Worm (Caenorhabditis elegans) whole organism, L2 larva: Measurements from ENCODE around the gene W07G4.8.

Experiments
- C34F6.9 ChIP-seq: fragments of 150-350 bp; optimal IDR thresholded peaks from 2 replicates; lab custom pipeline; 2014; ENCODE audit warnings: missing biosample characterization, missing genetic modification characterization
- F13H6.1 ChIP-seq: sonication (generic microtip); optimal IDR thresholded peaks from 2 replicates; lab custom pipeline; 2016; ENCODE audit warnings: missing genetic modification characterization, missing compliant biosample characterization
- R02D3.7 ChIP-seq: fragments of 150-350 bp; optimal IDR thresholded peaks from 2 replicates; lab custom pipeline; 2014; ENCODE audit warnings: missing biosample characterization, missing genetic modification characterization
- Y55F3AM.14 ChIP-seq: fragments of 200-800 bp; sonication (Bioruptor generic); optimal IDR thresholded peaks from 2 replicates; lab custom pipeline; 2018; ENCODE audit warnings: mild to moderate bottlenecking, missing genetic modification characterization, missing compliant biosample characterization
- ZK546.5 ChIP-seq: sonication (generic microtip); optimal IDR thresholded peaks from 2 replicates; lab custom pipeline; 2017; ENCODE audit warnings: missing biosample characterization, missing genetic modification characterization
- ama-1 ChIP-seq: fragments of 150-350 bp; optimal IDR thresholded peaks from 2 replicates; lab custom pipeline; 2018; ENCODE audit warnings: inconsistent platforms
- blmp-1 ChIP-seq: sonication (generic microtip); optimal IDR thresholded peaks from 2 replicates; lab custom pipeline; 2017; ENCODE audit warnings: missing genetic modification characterization, mild to moderate bottlenecking, missing compliant biosample characterization, antibody characterized with exemption, moderate library complexity; ENCODE audit not compliant: insufficient read depth
- ceh-16 ChIP-seq: fragments of 150-350 bp; optimal IDR thresholded peaks from 2 replicates; lab custom pipeline; 2014; ENCODE audit warnings: missing biosample characterization, missing genetic modification characterization
- ceh-82 ChIP-seq: fragments of 150-350 bp; optimal IDR thresholded peaks from 2 replicates; lab custom pipeline; 2014; ENCODE audit warnings: missing biosample characterization, missing genetic modification characterization
- crh-2 ChIP-seq: sonication (generic microtip); optimal IDR thresholded peaks from 2 replicates; lab custom pipeline; 2017; ENCODE audit warnings: missing biosample characterization, missing genetic modification characterization
- dmd-4 ChIP-seq: sonication (generic microtip); optimal IDR thresholded peaks from 2 replicates; lab custom pipeline; 2017; ENCODE audit warnings: missing biosample characterization, missing genetic modification characterization
- egl-27 ChIP-seq: sonication (generic microtip); optimal IDR thresholded peaks from 3 replicates; lab custom pipeline; 2017; ENCODE audit warnings: missing biosample characterization, missing genetic modification reagents, missing genetic modification characterization
- elt-1 ChIP-seq: fragments of 150-350 bp; optimal IDR thresholded peaks from 2 replicates; lab custom pipeline; 2014; ENCODE audit warnings: missing biosample characterization, missing genetic modification characterization
- fos-1 ChIP-seq: fragments of 150-350 bp; optimal IDR thresholded peaks from 2 replicates; lab custom pipeline; 2014; ENCODE audit warnings: missing biosample characterization, missing genetic modification characterization
- gmeb-1 ChIP-seq: fragments of 150-350 bp; optimal IDR thresholded peaks from 2 replicates; lab custom pipeline; 2014; ENCODE audit warnings: missing biosample characterization, missing genetic modification characterization
- lin-11 ChIP-seq: fragments of 150-350 bp; sonication (generic microtip); optimal IDR thresholded peaks from 2 replicates; lab custom pipeline; 2014; ENCODE audit warnings: missing biosample characterization, missing genetic modification characterization, inconsistent platforms, mixed read lengths
- lin-13 ChIP-seq: fragments of 150-350 bp; optimal IDR thresholded peaks from 2 replicates; lab custom pipeline; 2014; ENCODE audit warnings: missing biosample characterization, missing genetic modification reagents, missing genetic modification characterization
- lin-39 ChIP-seq: fragments of 150-350 bp; optimal IDR thresholded peaks from 2 replicates; lab custom pipeline; 2014; ENCODE audit warnings: missing biosample characterization, missing genetic modification reagents, missing genetic modification characterization
- lsy-2 ChIP-seq, 2 experiments: fragments of 150-350 bp in 1 of 2; sonication (generic microtip) in 1 of 2; optimal IDR thresholded peaks; 2 replicates each; lab custom pipeline; 2014 to 2017; ENCODE audit warnings: missing biosample characterization in 2 of 2, missing genetic modification characterization in 2 of 2
- mbf-1 ChIP-seq: sonication (generic microtip); optimal IDR thresholded peaks from 2 replicates; lab custom pipeline; 2017; ENCODE audit warnings: missing biosample characterization, missing genetic modification characterization
- mdl-1 ChIP-seq, 2 experiments: fragments of 150-350 bp in 1 of 2; sonication (generic microtip) in 1 of 2; optimal IDR thresholded peaks; 2 replicates each; lab custom pipeline; 2017; ENCODE audit warnings: missing biosample characterization in 2 of 2, missing genetic modification characterization in 2 of 2
- nhr-10 ChIP-seq: sonication (generic microtip); optimal IDR thresholded peaks from 2 replicates; lab custom pipeline; 2017; ENCODE audit warnings: missing biosample characterization, missing genetic modification characterization
- nhr-129 ChIP-seq: fragments of 150-350 bp; optimal IDR thresholded peaks from 2 replicates; lab custom pipeline; 2014; ENCODE audit warnings: missing biosample characterization, missing genetic modification characterization
- nhr-21 ChIP-seq: fragments of 150-350 bp; optimal IDR thresholded peaks from 2 replicates; lab custom pipeline; 2014; ENCODE audit warnings: missing biosample characterization, missing genetic modification characterization
- nhr-237 ChIP-seq: fragments of 150-350 bp; optimal IDR thresholded peaks from 2 replicates; lab custom pipeline; 2014; ENCODE audit warnings: missing biosample characterization, missing genetic modification characterization
- nhr-25 ChIP-seq: fragments of 150-350 bp; sonication (generic microtip); optimal IDR thresholded peaks from 3 replicates; lab custom pipeline; 2014; ENCODE audit warnings: missing biosample characterization, missing genetic modification characterization
- nhr-77 ChIP-seq: fragments of 150-350 bp; optimal IDR thresholded peaks from 2 replicates; lab custom pipeline; 2014; ENCODE audit warnings: missing biosample characterization, missing genetic modification characterization
- peb-1 ChIP-seq: fragments of 150-350 bp; optimal IDR thresholded peaks from 2 replicates; lab custom pipeline; 2014; ENCODE audit warnings: missing biosample characterization, missing genetic modification characterization
- skn-1 ChIP-seq: sonication (generic microtip); optimal IDR thresholded peaks from 2 replicates; lab custom pipeline; 2017; ENCODE audit warnings: missing biosample characterization, missing genetic modification characterization
- sma-3 ChIP-seq: sonication (generic microtip); optimal IDR thresholded peaks from 2 replicates; lab custom pipeline; 2016; ENCODE audit warnings: missing genetic modification reagents, missing genetic modification characterization, missing compliant biosample characterization
- sma-9 ChIP-seq, 2 experiments: fragments of 150-350 bp in 1 of 2; sonication (generic microtip) in 1 of 2; optimal IDR thresholded peaks; 2 replicates each; lab custom pipeline; 2014 to 2016; ENCODE audit warnings: missing genetic modification characterization in 2 of 2, mild to moderate bottlenecking in 1 of 2, missing biosample characterization in 1 of 2, missing compliant biosample characterization in 1 of 2, missing genetic modification reagents in 1 of 2, moderate library complexity in 1 of 2
- snpc-4 ChIP-seq: fragments of 150-350 bp; optimal IDR thresholded peaks from 2 replicates; lab custom pipeline; 2014; ENCODE audit warnings: missing biosample characterization, missing genetic modification characterization
- unc-55 ChIP-seq: fragments of 150-350 bp; sonication (generic microtip); optimal IDR thresholded peaks from 3 replicates; lab custom pipeline; 2014; ENCODE audit warnings: missing biosample characterization, missing genetic modification reagents, missing genetic modification characterization
- zag-1 ChIP-seq: fragments of 150-350 bp; optimal IDR thresholded peaks from 2 replicates; lab custom pipeline; 2014; ENCODE audit warnings: missing biosample characterization, missing genetic modification characterization

W07G4.8 gene

DNA sequence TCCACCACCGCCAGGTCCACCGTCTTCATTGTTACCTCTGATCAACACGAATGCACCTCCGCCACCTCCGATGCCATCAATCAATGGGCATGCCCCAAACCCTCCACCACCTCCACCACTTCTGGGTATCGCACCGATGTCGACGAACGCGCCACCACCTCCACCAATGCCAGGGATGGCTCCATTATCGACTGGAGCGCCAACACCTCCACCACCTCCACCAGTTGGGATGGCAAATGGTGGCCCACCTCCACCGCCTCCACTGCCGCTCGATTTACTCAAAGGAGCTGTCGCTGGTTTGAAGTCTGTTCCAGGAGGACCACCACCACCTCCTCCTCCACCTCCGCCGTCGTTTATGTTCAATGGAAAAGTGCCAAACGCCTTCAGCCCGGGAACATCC lies 45.0 kb downstream of the W07G4.8 start:
- no peak for TF ChIP-seq blmp-1 (tag; lab: Kevin White, UChicago)
- no peak for TF ChIP-seq ama-1 (lab: Kevin White, UChicago)
- no peak for TF ChIP-seq R02D3.7 (tag; lab: Kevin White, UChicago)
- TF ChIP-seq egl-27 (tag; lab: Kevin White, UChicago): no peak

DNA sequence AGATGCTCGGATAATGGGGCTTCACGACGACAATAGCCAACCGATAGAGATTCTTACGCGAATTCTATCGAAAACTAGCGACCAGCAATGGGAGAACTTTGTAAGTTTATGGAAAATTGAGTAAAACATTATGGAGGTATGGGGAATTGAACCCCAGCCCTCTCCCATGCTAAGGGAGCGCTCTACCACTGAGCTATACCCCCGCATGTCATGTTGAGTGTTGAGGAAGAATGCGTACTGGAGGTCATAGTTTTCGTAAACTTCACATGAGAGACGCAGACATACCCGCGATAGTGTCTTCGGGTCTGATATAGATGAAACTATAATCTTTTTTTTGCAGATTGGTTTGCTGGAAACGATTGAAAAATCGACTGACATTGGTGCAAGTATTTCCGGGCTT lies 46.0 kb downstream of the W07G4.8 start:
- peak; percentile 52 to 63 for TF ChIP-seq lsy-2 (tag; optimal IDR thresholded peaks at IDR 0.05; lab: Kevin White, UChicago)
- TF ChIP-seq nhr-77 (tag; lab: Kevin White, UChicago): no peak
- peak; percentile 51 for TF ChIP-seq fos-1 (tag; lab: Kevin White, UChicago)
- TF ChIP-seq nhr-21 (tag; lab: Kevin White, UChicago): peak; percentile 57
- TF ChIP-seq egl-27 (tag; lab: Kevin White, UChicago): peak; percentile 58
- peak; percentile 46 for TF ChIP-seq nhr-25 (tag; lab: Kevin White, UChicago)
- peak; percentile 70 for TF ChIP-seq F13H6.1
- no peak for TF ChIP-seq ZK546.5 (tag; lab: Kevin White, UChicago)
- no peak for TF ChIP-seq peb-1
- peak; percentile 1 for TF ChIP-seq Y55F3AM.14 (GFP tag; lab: Kevin White, UChicago)
- peak; percentile 13 for TF ChIP-seq zag-1 (tag; lab: Kevin White, UChicago)
- TF ChIP-seq lin-11 (tag; lab: Kevin White, UChicago): peak; percentile 52
- no peak for TF ChIP-seq lin-39 (tag; lab: Kevin White, UChicago)
- peak; percentile 56 for TF ChIP-seq gmeb-1 (tag; lab: Kevin White, UChicago)
- TF ChIP-seq C34F6.9: peak; percentile 57
- TF ChIP-seq ama-1 (lab: Kevin White, UChicago): no peak
- TF ChIP-seq sma-3: peak; percentile 71
- no peak for TF ChIP-seq R02D3.7 (tag; lab: Kevin White, UChicago)
- peak in 1 of 2 experiments; percentile 5 for TF ChIP-seq mdl-1 (tag; optimal IDR thresholded peaks at IDR 0.05; lab: Kevin White, UChicago)
- peak; percentile 93 for TF ChIP-seq nhr-129 (tag; lab: Kevin White, UChicago)
- TF ChIP-seq crh-2 (tag; lab: Kevin White, UChicago): peak; percentile 74
- TF ChIP-seq nhr-237 (tag; lab: Kevin White, UChicago): no peak
- TF ChIP-seq mbf-1 (tag; lab: Kevin White, UChicago): no peak
- no peak for TF ChIP-seq nhr-10
- TF ChIP-seq sma-9 (GFP tag; optimal IDR thresholded peaks at IDR 0.05; lab: Kevin White, UChicago): peak; percentile 74
- TF ChIP-seq sma-9 (tag; optimal IDR thresholded peaks at IDR 0.05; lab: Kevin White, UChicago): no peak
- TF ChIP-seq ceh-82: no peak
- TF ChIP-seq unc-55 (GFP tag; lab: Kevin White, UChicago): peak; percentile 67
- peak; percentile 6 for TF ChIP-seq snpc-4 (tag; lab: Kevin White, UChicago)
- TF ChIP-seq elt-1 (tag; lab: Kevin White, UChicago): no peak
- peak; percentile 44 for TF ChIP-seq ceh-16 (tag; lab: Kevin White, UChicago)
- TF ChIP-seq, all 48 proteins: peak for 19

DNA sequence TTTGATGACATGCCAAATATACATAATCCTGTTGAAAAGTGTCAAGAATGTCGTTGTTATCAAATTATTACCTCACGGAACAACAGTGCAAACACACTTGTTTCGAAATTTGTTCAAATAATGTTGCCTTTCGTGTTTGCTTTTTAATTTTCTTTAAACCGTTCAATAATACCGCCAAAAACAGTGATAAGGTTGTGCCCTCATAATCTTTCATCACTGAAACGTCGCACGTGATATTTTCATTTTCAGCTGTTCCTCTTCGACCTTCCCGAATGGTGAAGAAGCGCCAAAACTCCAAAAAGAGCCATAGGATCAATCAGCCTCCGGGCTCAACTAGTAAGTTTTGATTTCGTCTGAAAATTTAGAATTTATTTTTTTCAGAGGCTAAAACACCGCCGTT lies 47.3 kb downstream of the W07G4.8 start, which contains the start of gene inft-2:
inft-2 (plus strand) TSS at position 248 of the 400 bp plus-strand sequence.
- TF ChIP-seq fos-1 (tag; lab: Kevin White, UChicago) (peak; percentile 27), F13H6.1 (no peak), skn-1 (tag; lab: Kevin White, UChicago) (no peak), dmd-4 (tag; lab: Kevin White, UChicago) (no peak)

DNA sequence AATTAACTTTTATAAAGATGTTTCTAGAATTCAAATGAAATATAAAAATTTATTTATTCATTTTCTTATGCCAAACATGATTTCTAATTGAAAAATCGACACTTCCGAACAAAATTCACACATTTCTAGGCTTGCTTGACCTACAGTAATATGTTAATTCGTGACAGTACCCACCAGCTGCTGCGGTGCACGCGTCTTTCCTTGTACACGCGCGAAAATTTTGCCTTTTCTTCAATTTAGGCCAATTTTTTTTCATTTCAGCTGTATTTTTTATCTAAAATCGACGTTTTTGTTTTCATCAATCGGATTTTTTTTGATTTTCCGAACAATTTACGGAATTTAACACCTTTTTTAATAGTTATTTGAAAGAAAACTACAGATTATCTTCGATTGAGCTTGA lies 49.3 kb downstream of the W07G4.8 start:
- TF ChIP-seq lsy-2 (tag; optimal IDR thresholded peaks at IDR 0.05; lab: Kevin White, UChicago) (no peak), Y55F3AM.14 (GFP tag; lab: Kevin White, UChicago) (no peak), sma-3 (no peak)

DNA sequence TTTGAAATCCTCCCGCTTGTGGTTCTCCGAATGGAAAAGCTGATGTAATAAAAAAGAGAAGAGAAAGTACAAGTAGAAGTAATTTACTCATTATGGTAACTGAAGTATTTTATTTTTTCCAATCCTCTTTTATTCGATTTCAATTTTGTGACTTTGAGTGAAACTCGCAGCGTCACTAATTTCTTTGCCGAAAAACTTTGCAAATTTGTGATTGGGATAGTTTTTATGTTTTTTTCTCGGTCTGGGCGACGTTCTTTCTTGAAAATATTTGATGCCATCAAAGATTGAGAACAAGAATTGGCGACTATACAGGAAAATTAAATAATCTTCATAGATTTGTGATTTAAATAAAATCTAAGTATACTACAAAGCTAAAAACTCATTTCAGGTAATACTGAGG lies 49.8 kb downstream of the W07G4.8 start, which contains the start of gene far-4:
far-4 (minus strand) TSS at position 101 of the 400 bp plus-strand sequence.
- TF ChIP-seq sma-3: no peak
- TF ChIP-seq lin-13: no peak
- TF ChIP-seq Y55F3AM.14 (GFP tag; lab: Kevin White, UChicago): no peak
- TF ChIP-seq mbf-1 (tag; lab: Kevin White, UChicago): no peak
